Worm (Caenorhabditis elegans) whole organism, L4 larva: ENCODE measurements around the gene R166.3.
A peak's percentile ranks its signal among the peaks of the same experiment; 100 is the strongest.

ENCODE experiments used
- ama-1 ChIP-seq: fragments of 150-350 bp; optimal IDR thresholded peaks from 2 replicates; lab custom pipeline; 2014; ENCODE audit warnings: inconsistent platforms, mixed read lengths
- cey-2 ChIP-seq: sonication (generic microtip); optimal IDR thresholded peaks from 3 replicates; lab custom pipeline; 2017; ENCODE audit warnings: missing genetic modification characterization, mild to moderate bottlenecking, missing compliant biosample characterization, antibody characterized with exemption, borderline replicate concordance; ENCODE audit not compliant: insufficient read depth
- dve-1 ChIP-seq: sonication (generic microtip); optimal IDR thresholded peaks from 2 replicates; lab custom pipeline; 2017; ENCODE audit warnings: antibody characterized with exemption, mild to moderate bottlenecking, missing genetic modification characterization, missing compliant biosample characterization; ENCODE audit not compliant: insufficient read depth
- hlh-30 ChIP-seq: sonication (generic microtip); optimal IDR thresholded peaks from 2 replicates; lab custom pipeline; 2017; ENCODE audit warnings: antibody characterized with exemption, mild to moderate bottlenecking, missing genetic modification characterization, missing compliant biosample characterization; ENCODE audit not compliant: insufficient read depth
- mdl-1 ChIP-seq, 2 experiments: fragments of 150-350 bp in 1 of 2; sonication (generic microtip) in 1 of 2; optimal IDR thresholded peaks; 2 replicates each; lab custom pipeline; 2014 to 2017; ENCODE audit warnings: missing biosample characterization in 2 of 2, missing genetic modification characterization in 2 of 2
- mep-1 ChIP-seq: fragments of 150-350 bp; sonication (generic microtip); optimal IDR thresholded peaks from 3 replicates; lab custom pipeline; 2014; ENCODE audit warnings: missing biosample characterization, missing genetic modification characterization
- nhr-28 ChIP-seq: fragments of 150-350 bp; optimal IDR thresholded peaks from 2 replicates; lab custom pipeline; 2014; ENCODE audit warnings: missing biosample characterization, missing genetic modification characterization
- nhr-76 ChIP-seq: fragments of 150-350 bp; optimal IDR thresholded peaks from 2 replicates; lab custom pipeline; 2014; ENCODE audit warnings: missing biosample characterization, missing genetic modification characterization
- nhr-77 ChIP-seq: fragments of 150-350 bp; optimal IDR thresholded peaks from 2 replicates; lab custom pipeline; 2014; ENCODE audit warnings: missing biosample characterization, missing genetic modification characterization
- zfp-2 ChIP-seq: sonication (generic microtip); optimal IDR thresholded peaks from 2 replicates; lab custom pipeline; 2016; ENCODE audit warnings: mild to moderate bottlenecking, missing genetic modification characterization, missing compliant biosample characterization

DNA sequence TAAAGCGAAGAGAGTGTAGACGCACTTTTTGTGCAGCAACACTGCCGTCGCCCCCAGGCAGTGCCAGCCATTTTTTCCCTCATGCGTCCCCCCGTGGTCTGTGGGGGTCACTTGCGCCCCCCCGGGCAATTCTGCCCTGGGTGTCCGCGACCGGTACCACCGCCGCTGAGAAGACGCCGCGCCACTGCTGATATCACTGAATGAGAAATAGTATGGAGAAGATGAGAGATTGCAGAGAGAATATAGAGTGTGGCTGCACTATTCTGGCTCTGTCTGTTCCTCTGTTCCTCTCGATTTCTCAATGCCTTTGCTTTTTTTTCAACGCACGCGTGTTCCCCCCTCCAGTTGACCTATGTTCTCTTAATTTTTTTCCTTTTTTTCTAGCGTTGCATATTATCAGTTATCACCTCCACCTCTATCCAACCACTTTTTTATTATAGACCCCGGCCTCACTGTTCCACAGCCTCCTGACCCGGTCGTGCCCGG lies 11.4 kb downstream of the R166.3 start, which contains the start of gene mab-10:
- no peak for TF ChIP-seq zfp-2 (tag; lab: Kevin White, UChicago)
- peak; percentile 14 to 80 for TF ChIP-seq mdl-1 (tag; optimal IDR thresholded peaks at IDR 0.05; lab: Kevin White, UChicago)
- TF ChIP-seq mep-1 (tag; lab: Kevin White, UChicago): peak; percentile 64
- no peak for TF ChIP-seq cey-2 (tag; lab: Kevin White, UChicago)
- no peak for TF ChIP-seq nhr-76 (tag; lab: Kevin White, UChicago)
- peak; percentile 85 for TF ChIP-seq hlh-30 (tag; lab: Kevin White, UChicago)
- no peak for TF ChIP-seq ama-1
- TF ChIP-seq nhr-28 (tag; lab: Kevin White, UChicago): peak; percentile 64
- peak; percentile 67 for TF ChIP-seq dve-1 (tag; lab: Kevin White, UChicago)
- TF ChIP-seq nhr-77 (tag; lab: Kevin White, UChicago): no peak
